Worm (Caenorhabditis elegans) whole organism, young adult: ENCODE measurements around the gene E02H1.6.

ENCODE experiments used
- B0035.1 ChIP-seq: sonication (generic microtip); optimal IDR thresholded peaks from 2 replicates; lab custom pipeline; 2016; ENCODE audit warnings: missing genetic modification characterization, mild to moderate bottlenecking, missing compliant biosample characterization, missing genotype, missing genetic modification reagents
- B0336.3 ChIP-seq: fragments of 200-800 bp; sonication (Bioruptor generic); IDR thresholded peaks from 2 replicates; pipeline ENCODE4 v1.3.6; 2022; ENCODE audit warnings: missing genetic modification characterization, missing compliant biosample characterization
- C17E4.6 ChIP-seq: fragments of 200-800 bp; sonication (Bioruptor generic); IDR thresholded peaks from 2 replicates; pipeline ENCODE4 v1.3.6; 2022; ENCODE audit warnings: missing genetic modification reagents, missing genetic modification characterization, missing compliant biosample characterization
- F22D6.2 ChIP-seq: sonication (generic microtip); optimal IDR thresholded peaks from 2 replicates; lab custom pipeline; 2016; ENCODE audit warnings: mild to moderate bottlenecking, missing genetic modification characterization, missing compliant biosample characterization
- F55B11.4 ChIP-seq: sonication (generic microtip); optimal IDR thresholded peaks from 2 replicates; lab custom pipeline; 2016; ENCODE audit warnings: missing compliant biosample characterization, missing genetic modification characterization, borderline replicate concordance; ENCODE audit not compliant: insufficient read depth
- T07F8.4 ChIP-seq: sonication (generic microtip); optimal IDR thresholded peaks from 2 replicates; lab custom pipeline; 2016; ENCODE audit warnings: mild to moderate bottlenecking, missing genetic modification characterization, moderate library complexity, missing compliant biosample characterization
- T26A5.8 ChIP-seq: sonication (generic microtip); optimal IDR thresholded peaks from 2 replicates; lab custom pipeline; 2016; ENCODE audit warnings: missing genetic modification characterization, missing compliant biosample characterization
- Y56A3A.18 ChIP-seq: fragments of 200-800 bp; sonication (Bioruptor generic); IDR thresholded peaks from 2 replicates; pipeline ENCODE4 v1.3.6; 2022; ENCODE audit warnings: missing genetic modification reagents, missing genetic modification characterization, missing compliant biosample characterization
- Y79H2A.3 ChIP-seq: fragments of 200-800 bp; sonication (Bioruptor generic); conservative IDR thresholded peaks from 2 replicates; pipeline ENCODE4 v1.3.6; 2022; ENCODE audit warnings: missing genetic modification reagents, missing genetic modification characterization, missing compliant biosample characterization
- ZK185.1 ChIP-seq: sonication (generic microtip); optimal IDR thresholded peaks from 2 replicates; lab custom pipeline; 2016; ENCODE audit warnings: mild to moderate bottlenecking, missing genetic modification characterization, missing compliant biosample characterization; ENCODE audit not compliant: poor library complexity, severe bottlenecking
- ama-1 ChIP-seq, 3 experiments: fragments of 150-350 bp in 1 of 3; sonication (generic microtip) in 2 of 3; optimal IDR thresholded peaks; 2 replicates each; lab custom pipeline; 2014 to 2018; ENCODE audit warnings: missing biosample characterization in 2 of 3, missing genetic modification characterization in 2 of 3, missing genetic modification reagents in 2 of 3
- aptf-3 ChIP-seq: fragments of 200-800 bp; sonication (Bioruptor generic); IDR thresholded peaks from 2 replicates; pipeline ENCODE4 v1.3.6; 2022; ENCODE audit warnings: missing genetic modification characterization, missing compliant biosample characterization
- atf-7 ChIP-seq: sonication (generic microtip); optimal IDR thresholded peaks from 2 replicates; lab custom pipeline; 2017; ENCODE audit warnings: mild to moderate bottlenecking, missing genetic modification characterization, missing compliant biosample characterization
- attf-3 ChIP-seq: fragments of 200-800 bp; sonication (Bioruptor generic); conservative IDR thresholded peaks from 2 replicates; pipeline ENCODE4 v1.3.6; 2022; ENCODE audit warnings: missing genetic modification reagents, missing genetic modification characterization, missing compliant biosample characterization
- attf-5 ChIP-seq: fragments of 200-800 bp; sonication (Bioruptor generic); optimal IDR thresholded peaks from 2 replicates; lab custom pipeline; 2018; ENCODE audit warnings: mild to moderate bottlenecking, missing genetic modification characterization, missing compliant biosample characterization
- ceh-27 ChIP-seq: fragments of 200-800 bp; sonication (Bioruptor generic); optimal IDR thresholded peaks from 2 replicates; lab custom pipeline; 2018; ENCODE audit warnings: mild to moderate bottlenecking, missing genetic modification characterization, moderate library complexity, missing compliant biosample characterization
- ceh-58 ChIP-seq: fragments of 200-800 bp; sonication (Bioruptor generic); IDR thresholded peaks from 2 replicates; pipeline ENCODE4 v1.3.6; 2022; ENCODE audit warnings: missing genetic modification characterization, missing compliant biosample characterization
- chd-7 ChIP-seq: sonication (generic microtip); optimal IDR thresholded peaks from 2 replicates; lab custom pipeline; 2016; ENCODE audit warnings: mild to moderate bottlenecking, missing genetic modification characterization, moderate library complexity, missing compliant biosample characterization
- efl-1 ChIP-seq: fragments of 150-350 bp; optimal IDR thresholded peaks from 2 replicates; lab custom pipeline; 2014; ENCODE audit warnings: missing biosample characterization, missing genetic modification reagents, missing genetic modification characterization
- egl-18 ChIP-seq: fragments of 200-800 bp; sonication (Bioruptor generic); IDR thresholded peaks from 2 replicates; pipeline ENCODE4 v1.3.6; 2022; ENCODE audit warnings: missing genetic modification reagents, missing genetic modification characterization, missing compliant biosample characterization
- ekl-4 ChIP-seq: fragments of 200-800 bp; sonication (Bioruptor generic); IDR thresholded peaks from 2 replicates; pipeline ENCODE4 v1.3.6; 2022; ENCODE audit warnings: missing genetic modification reagents, missing genetic modification characterization, missing compliant biosample characterization
- ets-4 ChIP-seq: fragments of 200-800 bp; sonication (Bioruptor generic); optimal IDR thresholded peaks from 2 replicates; lab custom pipeline; 2018; ENCODE audit warnings: mild to moderate bottlenecking, missing genetic modification characterization, missing compliant biosample characterization
- fkh-3 ChIP-seq: sonication (generic microtip); optimal IDR thresholded peaks from 2 replicates; lab custom pipeline; 2016; ENCODE audit warnings: mild to moderate bottlenecking, missing genetic modification characterization, missing compliant biosample characterization
- hlh-12 ChIP-seq: sonication (generic microtip); optimal IDR thresholded peaks from 2 replicates; lab custom pipeline; 2016; ENCODE audit warnings: missing genetic modification characterization, missing compliant biosample characterization
- lir-1 ChIP-seq: fragments of 200-800 bp; sonication (Bioruptor generic); conservative IDR thresholded peaks from 2 replicates; pipeline ENCODE4 v1.3.6; 2022; ENCODE audit warnings: missing genetic modification reagents, missing genetic modification characterization, missing compliant biosample characterization
- mel-28 ChIP-seq: sonication (generic microtip); optimal IDR thresholded peaks from 2 replicates; lab custom pipeline; 2016; ENCODE audit warnings: borderline replicate concordance, mild to moderate bottlenecking, missing genetic modification characterization, missing compliant biosample characterization
- mxl-1 ChIP-seq: sonication (generic microtip); optimal IDR thresholded peaks from 2 replicates; lab custom pipeline; 2016; ENCODE audit warnings: missing genetic modification characterization, missing compliant biosample characterization
- nfya-1 ChIP-seq: sonication (generic microtip); optimal IDR thresholded peaks from 2 replicates; lab custom pipeline; 2017; ENCODE audit warnings: antibody characterized with exemption, missing compliant biosample characterization, missing genetic modification characterization, borderline replicate concordance; ENCODE audit not compliant: insufficient read depth
- nfya-2 ChIP-seq: fragments of 200-800 bp; sonication (Bioruptor generic); IDR thresholded peaks from 2 replicates; pipeline ENCODE4 v1.3.6; 2022; ENCODE audit warnings: missing genetic modification reagents, missing genetic modification characterization, missing compliant biosample characterization
- nhr-179 ChIP-seq: sonication (generic microtip); optimal IDR thresholded peaks from 2 replicates; lab custom pipeline; 2016; ENCODE audit warnings: mild to moderate bottlenecking, missing genetic modification characterization, missing compliant biosample characterization
- nhr-80 ChIP-seq: sonication (generic microtip); optimal IDR thresholded peaks from 2 replicates; lab custom pipeline; 2016; ENCODE audit warnings: missing genetic modification characterization, missing compliant biosample characterization
- pbrm-1 ChIP-seq: fragments of 200-800 bp; sonication (Bioruptor generic); IDR thresholded peaks from 2 replicates; pipeline ENCODE4 v1.3.6; 2022; ENCODE audit warnings: missing genetic modification reagents, missing genetic modification characterization, missing compliant biosample characterization
- rec-8 ChIP-seq, 2 experiments: sonication (generic microtip); optimal IDR thresholded peaks; 2 replicates each; lab custom pipeline; 2016; ENCODE audit warnings: mild to moderate bottlenecking in 2 of 2, missing genetic modification characterization in 2 of 2, missing genetic modification reagents in 2 of 2, missing genotype in 2 of 2, missing biosample characterization in 1 of 2, missing compliant biosample characterization in 1 of 2, moderate library complexity in 1 of 2
- sea-2 ChIP-seq: fragments of 200-800 bp; sonication (Bioruptor generic); IDR thresholded peaks from 2 replicates; pipeline ENCODE4 v1.3.6; 2022; ENCODE audit warnings: missing genetic modification characterization, missing compliant biosample characterization
- snpc-4 ChIP-seq, 5 experiments: fragments of 150-350 bp in 1 of 5; sonication (generic microtip) in 4 of 5; optimal IDR thresholded peaks; 2 replicates each; lab custom pipeline; 2014 to 2018; ENCODE audit warnings: missing genetic modification characterization in 5 of 5, missing biosample characterization in 3 of 5, antibody characterized with exemption in 2 of 5, mild to moderate bottlenecking in 2 of 5, missing compliant biosample characterization in 2 of 5, missing genotype in 2 of 5, moderate library complexity in 2 of 5, missing genetic modification reagents in 1 of 5
- tlf-1 ChIP-seq: fragments of 200-800 bp; sonication (Bioruptor generic); optimal IDR thresholded peaks from 2 replicates; lab custom pipeline; 2018; ENCODE audit warnings: mild to moderate bottlenecking, missing genetic modification characterization, missing compliant biosample characterization
- unc-62 ChIP-seq: fragments of 150-350 bp; optimal IDR thresholded peaks from 2 replicates; lab custom pipeline; 2014; ENCODE audit warnings: missing biosample characterization, missing genetic modification reagents, missing genetic modification characterization
- ztf-22 ChIP-seq: fragments of 200-800 bp; sonication (Bioruptor generic); optimal IDR thresholded peaks from 2 replicates; lab custom pipeline; 2018; ENCODE audit warnings: mild to moderate bottlenecking, missing genetic modification characterization, moderate library complexity, missing compliant biosample characterization
- ztf-28 ChIP-seq: fragments of 200-800 bp; sonication (Bioruptor generic); IDR thresholded peaks from 2 replicates; pipeline ENCODE4 v1.3.6; 2022; ENCODE audit warnings: missing genetic modification reagents, missing genetic modification characterization, missing compliant biosample characterization
- ztf-6 ChIP-seq: fragments of 200-800 bp; sonication (Bioruptor generic); IDR thresholded peaks from 2 replicates; pipeline ENCODE4 v1.3.6; 2022; ENCODE audit warnings: missing genetic modification reagents, missing genetic modification characterization, missing compliant biosample characterization

E02H1.6 gene

DNA sequence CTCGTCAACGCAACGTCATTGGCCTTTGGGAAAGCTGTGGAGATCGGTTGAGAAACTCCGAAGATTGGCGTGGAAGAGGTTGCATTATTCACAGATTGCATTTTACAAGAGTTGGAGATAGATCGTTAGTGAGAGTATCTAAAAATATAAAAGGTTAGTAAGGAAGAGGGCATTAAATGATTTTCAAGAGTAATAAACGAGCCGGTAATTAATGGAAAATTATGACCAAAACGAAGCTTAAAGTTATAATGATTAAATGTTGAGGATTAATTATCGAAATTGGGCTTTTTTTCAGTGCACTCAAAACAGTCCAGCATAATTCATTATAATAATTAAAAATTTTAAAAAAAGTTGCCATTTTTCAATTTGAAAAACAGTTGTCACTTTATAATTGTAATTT, 12.8 kb downstream of the E02H1.6 start, which contains the start of gene pap-2:
Gene pap-2, minus strand, starts transcription at position 101 of the 400 bp plus-strand sequence.
- TF ChIP-seq aptf-3 (GFP tag; lab: Robert Waterston, UW) (no peak), nhr-80 (tag; lab: Kevin White, UChicago) (no peak), nhr-179 (tag; lab: Kevin White, UChicago) (no peak), tlf-1 (GFP tag; lab: Kevin White, UChicago) (no peak), Y56A3A.18 (GFP tag; lab: Robert Waterston, UW) (no peak), B0336.3 (GFP tag; lab: Robert Waterston, UW) (no peak), nfya-1 (no peak), ztf-28 (GFP tag; lab: Robert Waterston, UW) (no peak), attf-3 (GFP tag; lab: Robert Waterston, UW) (no peak), hlh-12 (tag; lab: Kevin White, UChicago) (no peak), ztf-22 (GFP tag; lab: Kevin White, UChicago) (no peak), pbrm-1 (GFP tag; lab: Robert Waterston, UW) (no peak), efl-1 (GFP tag; lab: Kevin White, UChicago) (no peak)
- TF ChIP-seq, all 124 proteins: peak for 0

DNA sequence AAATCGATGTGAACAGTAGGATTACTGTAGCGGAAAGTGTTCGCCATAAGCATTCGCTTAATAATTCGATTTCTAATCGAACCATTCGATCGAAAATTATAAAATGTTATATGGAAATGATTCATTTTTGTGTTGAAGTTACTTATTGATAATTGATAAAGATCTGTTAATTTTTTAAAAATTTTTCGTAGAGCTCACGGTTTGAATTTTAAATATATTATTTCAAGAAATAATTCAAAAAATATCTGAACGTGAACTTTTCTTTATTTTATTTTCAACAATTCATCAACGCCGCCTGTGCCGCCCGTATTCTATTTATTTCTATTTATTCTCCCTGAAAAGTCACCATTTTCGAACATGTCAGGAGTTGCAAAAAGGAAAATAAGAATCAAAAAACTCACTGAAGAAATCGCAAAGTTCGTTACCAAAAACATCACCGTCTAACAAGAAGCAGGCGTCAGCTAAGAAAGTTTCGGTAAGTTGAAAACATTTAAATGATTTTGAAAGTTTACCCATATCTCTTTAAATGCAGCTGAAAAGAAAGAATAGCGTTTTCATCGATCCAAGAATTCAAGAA, 14.9 kb downstream of the E02H1.6 start, which contains the start of the genes T15H9.5 and T15H9.4:
Gene T15H9.5, minus strand, starts transcription at position 101 of the 577 bp plus-strand sequence.
Gene T15H9.4, plus strand, starts transcription at position 527 of the 577 bp plus-strand sequence.
- no peak for TF ChIP-seq snpc-4 (GFP tag; optimal IDR thresholded peaks at IDR 0.05; lab: Kevin White, UChicago)
- no peak for TF ChIP-seq snpc-4 (tag; optimal IDR thresholded peaks at IDR 0.05; lab: Kevin White, UChicago)
- TF ChIP-seq F22D6.2 (tag; lab: Kevin White, UChicago): no peak
- TF ChIP-seq mxl-1 (tag; lab: Kevin White, UChicago): no peak
- no peak for TF ChIP-seq nfya-2 (GFP tag; lab: Robert Waterston, UW)
- TF ChIP-seq rec-8 (tag; optimal IDR thresholded peaks at IDR 0.05; lab: Kevin White, UChicago): no peak

- TF ChIP-seq unc-62: no peak
- no peak for TF ChIP-seq egl-18 (GFP tag; lab: Robert Waterston, UW)
- TF ChIP-seq ceh-58 (GFP tag; lab: Robert Waterston, UW): no peak
- no peak for TF ChIP-seq lir-1 (GFP tag; lab: Robert Waterston, UW)
- TF ChIP-seq ztf-6 (GFP tag; lab: Robert Waterston, UW): no peak
- TF ChIP-seq Y79H2A.3 (GFP tag; lab: Robert Waterston, UW): no peak
- TF ChIP-seq mel-28: no peak
These were observed 18.2 kb downstream of the E02H1.6 start, which contains the start of gene hlh-6 for ce11 chrII:9614728-9615127. hlh-6 (minus strand) TSS chrII:9614828.

ce11 chrII:9617039-9617901, 20.8 kb downstream of the E02H1.6 start, which contains the start of gene hal-3:
hal-3 (minus strand) TSS chrII:9617125.
- peak; percentile 36 for TF ChIP-seq ZK185.1 (tag; lab: Kevin White, UChicago)
- no peak for TF ChIP-seq fkh-3 (tag; lab: Kevin White, UChicago)
- no peak for TF ChIP-seq T07F8.4 (tag; lab: Kevin White, UChicago)
- TF ChIP-seq B0035.1: no peak
- TF ChIP-seq ztf-28 (GFP tag; lab: Robert Waterston, UW): no peak
- TF ChIP-seq attf-5: no peak
- TF ChIP-seq ama-1 (optimal IDR thresholded peaks at IDR 0.05; lab: Kevin White, UChicago): peak; percentile 77
- no peak for TF ChIP-seq ama-1 (GFP tag; optimal IDR thresholded peaks at IDR 0.05; lab: Kevin White, UChicago)
- TF ChIP-seq pbrm-1 (GFP tag; lab: Robert Waterston, UW): no peak; the same call in 1 of the 2 replicates
- TF ChIP-seq C17E4.6: no peak
- TF ChIP-seq ceh-27 (GFP tag; lab: Kevin White, UChicago): no peak
- no peak for TF ChIP-seq nhr-179 (tag; lab: Kevin White, UChicago)
- TF ChIP-seq chd-7 (tag; lab: Kevin White, UChicago): no peak
- TF ChIP-seq F55B11.4 (tag; lab: Kevin White, UChicago): no peak
- TF ChIP-seq T26A5.8: peak; percentile 1
- TF ChIP-seq ets-4: no peak
- no peak for TF ChIP-seq sea-2 (GFP tag; lab: Robert Waterston, UW)
- TF ChIP-seq B0336.3 (GFP tag; lab: Robert Waterston, UW): peak; percentile 76
- no peak for TF ChIP-seq atf-7 (tag; lab: Kevin White, UChicago)
- TF ChIP-seq ekl-4 (GFP tag; lab: Robert Waterston, UW): no peak
